Worm (Caenorhabditis elegans): ENCODE measurements around the gene F42G2.5.

F42G2.5 gene

ce11 chrII:2378465-2379009, 39.3 kb downstream of the F42G2.5 start (continued):
- TF ChIP-seq atf-7 (tag; optimal IDR thresholded peaks at IDR 0.05): peak; percentile 99
- TF ChIP-seq unc-62 (GFP tag; optimal IDR thresholded peaks at IDR 0.05): peak; percentile 78
- TF ChIP-seq nfyb-1 (GFP tag; IDR thresholded peaks at IDR 0.05): peak; percentile 91
- no peak for TF ChIP-seq K12H6.12 (tag; optimal IDR thresholded peaks at IDR 0.05)
- TF ChIP-seq madf-8 (GFP tag; conservative IDR thresholded peaks at IDR 0.05): no peak
- TF ChIP-seq dpl-1 (GFP tag; optimal IDR thresholded peaks at IDR 0.05): no peak
- TF ChIP-seq ztf-18 (tag; optimal IDR thresholded peaks at IDR 0.05): peak; percentile 12
- TF ChIP-seq snpc-3.4 (tag; optimal IDR thresholded peaks at IDR 0.05): no peak
- peak; percentile 64 for TF ChIP-seq sptf-2 (GFP tag; optimal IDR thresholded peaks at IDR 0.05)

DNA sequence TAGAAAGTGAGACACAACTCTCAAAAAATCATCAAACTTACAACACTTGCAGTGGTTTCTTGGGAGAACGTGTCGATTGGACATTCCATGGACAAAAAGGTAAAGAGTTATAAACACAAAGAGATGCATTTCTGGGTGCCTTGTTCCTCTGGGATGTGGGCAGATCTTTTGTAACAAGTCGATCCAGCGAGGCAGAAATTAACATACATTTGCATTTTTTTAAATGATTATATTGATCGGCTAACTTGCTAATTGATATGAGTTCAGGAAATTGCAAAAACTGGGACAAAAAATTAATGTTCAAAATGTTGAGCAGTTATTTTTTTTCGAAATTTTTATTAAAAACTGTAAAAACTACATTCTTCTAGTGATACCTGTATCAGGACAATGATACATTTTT, 40.0 kb downstream of the F42G2.5 start, which contains the start of gene F16G10.6:
F16G10.6 (minus strand) TSS at position 101 of the 400 bp plus-strand sequence.
- TF ChIP-seq Y53F4B.3 (GFP tag; IDR thresholded peaks at IDR 0.05): no peak
- no peak for TF ChIP-seq rpc-1 (optimal IDR thresholded peaks at IDR 0.05)
- TF ChIP-seq rpc-1 (tag; optimal IDR thresholded peaks at IDR 0.05): no peak
- no peak for TF ChIP-seq pha-4 (tag; optimal IDR thresholded peaks at IDR 0.05)
- no peak for TF ChIP-seq Y56A3A.18 (GFP tag; IDR thresholded peaks at IDR 0.05)
- TF ChIP-seq cebp-1 (GFP tag; IDR thresholded peaks at IDR 0.05): no peak
- no peak for TF ChIP-seq cebp-1 (tag; optimal IDR thresholded peaks at IDR 0.05)
- TF ChIP-seq mxl-1 (tag; optimal IDR thresholded peaks at IDR 0.05): no peak
- TF ChIP-seq sdz-38 (tag; optimal IDR thresholded peaks at IDR 0.05): no peak

ce11 chrII:2374973-2375372, 42.8 kb downstream of the F42G2.5 start, which contains the start of gene F16G10.2:
F16G10.2 (plus strand) TSS chrII:2375273.
- TF ChIP-seq gei-17 (GFP tag; optimal IDR thresholded peaks at IDR 0.05): no peak
- no peak for TF ChIP-seq unc-62 (GFP tag; optimal IDR thresholded peaks at IDR 0.05)
- no peak for TF ChIP-seq madf-3 (GFP tag; IDR thresholded peaks at IDR 0.05)
- no peak for TF ChIP-seq attf-3 (GFP tag; conservative IDR thresholded peaks at IDR 0.05)
- TF ChIP-seq ZK185.1 (tag; optimal IDR thresholded peaks at IDR 0.05; ENCODE audit: poor library complexity, severe bottlenecking): no peak
- no peak for TF ChIP-seq hlh-26 (GFP tag; conservative IDR thresholded peaks at IDR 0.05)
- no peak for TF ChIP-seq B0035.1 (tag; optimal IDR thresholded peaks at IDR 0.05)
- TF ChIP-seq mxl-1 (tag; optimal IDR thresholded peaks at IDR 0.05): no peak
- no peak for TF ChIP-seq hlh-12 (tag; optimal IDR thresholded peaks at IDR 0.05)
- TF ChIP-seq pha-4 (tag; optimal IDR thresholded peaks at IDR 0.05): no peak
- TF ChIP-seq cebp-1 (GFP tag; IDR thresholded peaks at IDR 0.05): no peak
- TF ChIP-seq cebp-1 (tag; optimal IDR thresholded peaks at IDR 0.05): no peak
- TF ChIP-seq hmg-1.2 (GFP tag; IDR thresholded peaks at IDR 0.05): no peak
- no peak for TF ChIP-seq Y95B8A.8 (GFP tag; IDR thresholded peaks at IDR 0.05)
- no peak for TF ChIP-seq B0261.1 (tag; optimal IDR thresholded peaks at IDR 0.05)
- TF ChIP-seq akir-1 (GFP tag; optimal IDR thresholded peaks at IDR 0.05): no peak
- no peak for TF ChIP-seq ztf-25 (GFP tag; IDR thresholded peaks at IDR 0.05)
- no peak for TF ChIP-seq unc-130 (GFP tag; optimal IDR thresholded peaks at IDR 0.05)
- TF ChIP-seq tlf-1 (GFP tag; optimal IDR thresholded peaks at IDR 0.05): no peak
- TF ChIP-seq aptf-3 (GFP tag; IDR thresholded peaks at IDR 0.05): no peak

DNA sequence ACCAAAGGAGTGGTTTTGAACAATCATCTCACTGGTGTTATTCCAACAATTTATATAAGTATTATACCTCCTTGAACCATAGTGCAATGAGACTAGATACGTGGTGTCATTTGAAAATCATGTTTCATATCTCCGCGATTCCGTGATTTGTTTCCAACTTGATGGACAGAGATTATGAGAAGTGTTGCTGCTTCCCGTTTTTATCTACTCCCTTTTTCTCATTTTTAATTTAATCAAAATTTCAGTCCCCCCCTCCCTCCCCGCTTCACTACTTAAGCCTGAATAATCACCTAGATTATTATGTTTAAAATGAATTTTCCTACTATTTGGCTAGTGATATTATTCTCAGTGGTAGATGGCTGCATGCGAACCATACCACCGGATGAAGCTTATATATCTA, 45.7 kb downstream of the F42G2.5 start, which contains the start of gene F16G10.3:
F16G10.3 (plus strand) TSS at position 301 of the 400 bp plus-strand sequence.
- TF ChIP-seq B0019.2 (GFP tag; conservative IDR thresholded peaks at IDR 0.05) (no peak), F52B5.7 (tag; optimal IDR thresholded peaks at IDR 0.05) (no peak), C06A6.2 (GFP tag; conservative IDR thresholded peaks at IDR 0.05) (no peak), F37B4.10 (GFP tag; IDR thresholded peaks at IDR 0.05) (no peak), F55B11.4 (tag; optimal IDR thresholded peaks at IDR 0.05; ENCODE audit: borderline replicate concordance, insufficient read depth) (no peak), egl-18 (GFP tag; IDR thresholded peaks at IDR 0.05) (no peak), Y95B8A.8 (GFP tag; IDR thresholded peaks at IDR 0.05) (no peak), attf-6 (GFP tag; IDR thresholded peaks at IDR 0.05) (no peak), ztf-26 (tag; optimal IDR thresholded peaks at IDR 0.05) (no peak), ztf-22 (GFP tag; optimal IDR thresholded peaks at IDR 0.05) (no peak), nfyb-1 (GFP tag; IDR thresholded peaks at IDR 0.05) (no peak)
